Fruit fly (Drosophila melanogaster): Measurements from ENCODE around the gene Act79B.

The Act79B gene

DNA sequence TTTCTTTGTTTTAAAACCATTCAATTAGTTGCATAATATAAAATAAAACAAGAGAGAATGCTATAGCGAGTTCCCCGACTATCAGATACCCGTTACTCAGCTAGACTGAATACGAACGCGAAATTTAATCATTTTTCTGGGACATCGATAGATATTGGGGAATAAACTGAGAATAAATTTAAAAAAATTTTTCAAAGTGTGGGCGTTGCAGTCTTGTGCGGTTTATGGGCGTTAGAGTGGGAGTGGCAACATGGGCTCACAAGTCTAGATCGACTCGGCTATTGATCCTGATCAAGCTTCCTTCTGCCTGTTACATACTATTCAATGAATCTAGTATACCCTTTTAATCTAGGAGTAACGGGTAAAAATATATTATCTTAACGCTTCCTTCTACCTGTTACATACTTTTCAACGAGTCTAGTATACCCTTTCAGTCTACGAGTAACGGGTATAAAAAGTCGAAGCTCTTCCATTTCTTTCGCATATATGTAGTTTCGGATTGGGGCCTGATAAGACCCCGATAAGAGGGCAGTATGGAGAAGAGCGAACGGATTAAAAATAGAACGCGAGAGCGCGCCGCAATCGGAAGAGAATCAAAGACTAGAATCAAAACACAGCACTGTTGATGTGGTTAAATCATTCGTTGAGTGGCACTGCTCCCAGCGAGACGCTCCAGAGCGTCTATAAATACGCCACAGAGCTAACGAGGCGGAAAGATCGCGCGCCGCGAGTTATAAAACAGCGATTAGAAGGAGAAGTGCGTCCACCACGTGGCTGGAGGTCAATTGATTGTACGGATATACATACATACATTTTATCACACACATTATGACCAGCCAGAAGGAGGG lies 30.3 kb upstream of the Act79B start, which contains the start of gene CG7458 (continued):
- no peak for TF ChIP-seq Eip93F (GFP tag; optimal IDR thresholded peaks at IDR 0.05)
- TF ChIP-seq topi (GFP tag; optimal IDR thresholded peaks at IDR 0.05), result peak; percentile 3
- no peak for TF ChIP-seq Ets96B (tag; optimal IDR thresholded peaks at IDR 0.05)
- no peak for TF ChIP-seq fd85E (GFP tag; optimal IDR thresholded peaks at IDR 0.05)
- no peak for TF ChIP-seq salr (GFP tag; optimal IDR thresholded peaks at IDR 0.05)
- peak; percentile 66 for TF ChIP-seq CG32006 (GFP tag; optimal IDR thresholded peaks at IDR 0.05)
- no peak for TF ChIP-seq CG3032 (tag; optimal IDR thresholded peaks at IDR 0.05)
- no peak for TF ChIP-seq ss (GFP tag; optimal IDR thresholded peaks at IDR 0.05)
- peak; percentile 21 for TF ChIP-seq CG4318 (GFP tag; optimal IDR thresholded peaks at IDR 0.05)
- TF ChIP-seq Hr39 (GFP tag; optimal IDR thresholded peaks at IDR 0.05), result peak; percentile 21
- peak; percentile 88 for TF ChIP-seq Eip78C (GFP tag)
- TF ChIP-seq dsx (GFP tag; optimal IDR thresholded peaks at IDR 0.05; ENCODE audit: poor library complexity, severe bottlenecking), result no peak
- TF ChIP-seq net (GFP tag; optimal IDR thresholded peaks at IDR 0.05), result peak; percentile 20
- TF ChIP-seq CG16779 (tag; optimal IDR thresholded peaks at IDR 0.05), result no peak
- peak; percentile 23 for TF ChIP-seq esn (GFP tag; optimal IDR thresholded peaks at IDR 0.05)
- peak; percentile 29 for TF ChIP-seq svp (GFP tag)
- no peak for TF ChIP-seq CG31627 (GFP tag; optimal IDR thresholded peaks at IDR 0.05)
- TF ChIP-seq Smox (GFP tag; optimal IDR thresholded peaks at IDR 0.05), result peak; percentile 2
- no peak for TF ChIP-seq CG3919 (GFP tag; optimal IDR thresholded peaks at IDR 0.05)
- TF ChIP-seq CG15336 (GFP tag; IDR thresholded peaks at IDR 0.05), result no peak
- no peak for TF ChIP-seq Met (GFP tag; optimal IDR thresholded peaks at IDR 0.05)
- peak; percentile 50 for TF ChIP-seq OdsH (GFP tag; optimal IDR thresholded peaks at IDR 0.05)
- peak; percentile 56 for TF ChIP-seq Hr4 (GFP tag; optimal IDR thresholded peaks at IDR 0.05)
- no peak for TF ChIP-seq fd59A (GFP tag; optimal IDR thresholded peaks at IDR 0.05)
- no peak for TF ChIP-seq CG10669 (GFP tag; optimal IDR thresholded peaks at IDR 0.05)
- no peak for TF ChIP-seq Sox102F (GFP tag; optimal IDR thresholded peaks at IDR 0.05)
- TF ChIP-seq CG8119 (GFP tag; IDR thresholded peaks at IDR 0.05), result 0 out of 3 replicates have a peak, but pooled peaks have one; percentile 31
- TF ChIP-seq Lpt (GFP tag; optimal IDR thresholded peaks at IDR 0.05), result no peak

dm6 chr3L:21961892-21962518 lies 23.0 kb upstream of the Act79B start, which contains the start of gene Chs2:
Chs2 (plus strand) TSS chr3L:21962401.
- TF ChIP-seq CG4318 (GFP tag; optimal IDR thresholded peaks at IDR 0.05) (no peak), Ets96B (tag; optimal IDR thresholded peaks at IDR 0.05) (no peak), CG16779 (tag; optimal IDR thresholded peaks at IDR 0.05) (peak; percentile 26), CG6808 (GFP tag; optimal IDR thresholded peaks at IDR 0.05) (no peak), fkh (GFP tag; optimal IDR thresholded peaks at IDR 0.05) (peak; percentile 92), Met (GFP tag; optimal IDR thresholded peaks at IDR 0.05) (no peak), svp (GFP tag) (peak; percentile 61), ss (GFP tag; optimal IDR thresholded peaks at IDR 0.05) (no peak), cyc (GFP tag; optimal IDR thresholded peaks at IDR 0.05) (no peak), CG6854 (GFP tag; optimal IDR thresholded peaks at IDR 0.05) (no peak), acj6 (GFP tag; optimal IDR thresholded peaks at IDR 0.05) (no peak), vri (GFP tag; optimal IDR thresholded peaks at IDR 0.05) (peak; percentile 80), CG8319 (GFP tag; optimal IDR thresholded peaks at IDR 0.05) (no peak)

DNA sequence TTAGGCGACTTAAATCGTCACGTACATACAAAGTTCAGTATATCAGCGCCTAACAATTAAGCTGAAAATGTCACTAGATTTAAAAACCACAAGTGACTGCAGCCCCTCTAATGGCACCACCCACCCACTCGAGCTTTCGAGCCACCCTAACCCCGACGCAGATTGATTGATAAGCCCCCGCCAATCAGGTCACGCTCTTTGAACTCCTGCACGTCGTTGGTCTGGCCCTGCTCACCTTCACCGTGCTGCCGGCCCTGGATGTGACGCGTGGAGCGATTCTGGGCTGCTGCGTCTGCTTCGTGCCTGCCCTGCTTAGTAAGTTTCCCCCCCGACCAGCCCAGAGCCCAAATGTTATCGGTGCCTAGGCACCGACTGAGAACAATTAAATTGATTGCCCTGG lies 21.7 kb upstream of the Act79B start:
- TF ChIP-seq svp (GFP tag) (peak; percentile 80), CG10631 (GFP tag; optimal IDR thresholded peaks at IDR 0.05) (no peak)
